Worm (Caenorhabditis elegans) whole organism, L1 larva: ENCODE data around the gene T26E4.18.

Experiments used
- egl-27 ChIP-seq, 2 experiments: fragments of 150-350 bp in 1 of 2; sonication (generic microtip); optimal IDR thresholded peaks; 3 replicates each; lab custom pipeline; 2017 to 2018; ENCODE audit warnings: missing biosample characterization in 2 of 2, missing genetic modification characterization in 2 of 2, missing genetic modification reagents in 2 of 2
- fkh-10 ChIP-seq: sonication (generic microtip); optimal IDR thresholded peaks from 2 replicates; lab custom pipeline; 2017; ENCODE audit warnings: missing biosample characterization, missing genetic modification reagents, missing genetic modification characterization
- fos-1 ChIP-seq: fragments of 150-350 bp; optimal IDR thresholded peaks from 2 replicates; lab custom pipeline; 2014; ENCODE audit warnings: missing biosample characterization, missing genetic modification characterization
- lin-15B ChIP-seq: fragments of 150-350 bp; sonication (generic microtip); optimal IDR thresholded peaks from 3 replicates; lab custom pipeline; 2014; ENCODE audit warnings: missing biosample characterization, missing genetic modification characterization
- nhr-237 ChIP-seq: fragments of 150-350 bp; optimal IDR thresholded peaks from 2 replicates; lab custom pipeline; 2014; ENCODE audit warnings: missing biosample characterization, missing genetic modification characterization
- rnt-1 ChIP-seq: sonication (generic microtip); optimal IDR thresholded peaks from 2 replicates; lab custom pipeline; 2016; ENCODE audit warnings: mild to moderate bottlenecking, missing genetic modification characterization, moderate library complexity, missing compliant biosample characterization
- snpc-4 ChIP-seq: fragments of 150-350 bp; optimal IDR thresholded peaks from 2 replicates; lab custom pipeline; 2014; ENCODE audit warnings: missing biosample characterization, missing genetic modification characterization
- ztf-11 ChIP-seq, 2 experiments: sonication (generic microtip); optimal IDR thresholded peaks; 2 replicates each; lab custom pipeline; 2016 to 2017; ENCODE audit warnings: missing genetic modification characterization in 2 of 2, missing biosample characterization in 1 of 2, missing compliant biosample characterization in 1 of 2

DNA sequence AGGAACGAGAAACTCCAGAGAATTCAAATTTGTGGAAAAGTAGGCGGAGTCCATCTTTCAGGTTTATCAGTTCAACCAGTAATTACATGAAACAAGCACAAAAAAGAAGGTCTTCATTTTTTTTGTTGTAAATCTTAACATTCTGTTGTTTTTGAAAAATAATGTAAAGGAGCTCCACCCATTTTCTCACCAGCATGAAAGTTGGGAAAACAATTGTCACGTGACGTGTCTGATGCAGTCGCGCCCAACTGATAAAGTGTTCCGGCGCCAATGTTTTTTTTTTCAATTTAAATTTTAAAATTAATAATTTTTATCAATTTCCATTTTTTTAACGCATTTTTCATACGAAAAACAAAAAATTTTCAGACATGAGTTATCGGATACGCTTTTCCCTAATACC is 34.6 kb downstream of the T26E4.18 start, which contains the start of gene F57A10.4:
- TF ChIP-seq nhr-237 (tag; lab: Kevin White, UChicago) = no peak
- TF ChIP-seq egl-27 (tag; optimal IDR thresholded peaks at IDR 0.05; lab: Kevin White, UChicago) = no peak
- no peak for TF ChIP-seq lin-15B (tag; lab: Kevin White, UChicago)
- TF ChIP-seq rnt-1 = no peak
- no peak for TF ChIP-seq snpc-4 (tag; lab: Kevin White, UChicago)
- TF ChIP-seq fkh-10 = no peak
- no peak for TF ChIP-seq ztf-11 (tag; optimal IDR thresholded peaks at IDR 0.05; lab: Kevin White, UChicago)
- no peak for TF ChIP-seq fos-1 (tag; lab: Kevin White, UChicago)
